Worm (Caenorhabditis elegans): ENCODE results near the gene zim-2.

DNA sequence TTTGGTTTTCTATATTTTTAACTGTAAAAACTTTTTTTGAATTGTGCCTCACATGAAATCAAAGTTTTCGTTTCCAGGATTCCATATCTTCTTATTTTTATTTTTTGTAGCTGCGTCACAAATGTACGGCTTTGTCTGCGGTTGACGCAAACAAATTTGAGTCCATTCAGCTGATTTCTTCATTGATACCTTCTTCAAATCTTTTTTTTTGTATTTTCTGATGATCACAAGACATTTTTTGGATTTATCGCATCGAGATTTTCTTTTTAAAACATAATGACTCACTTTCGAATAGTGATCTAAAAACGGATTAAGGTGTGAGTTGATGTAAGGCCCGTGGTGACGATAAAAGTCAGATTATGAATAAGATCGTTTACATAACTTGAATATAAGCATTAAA is 36.4 kb upstream of the zim-2 start:
- TF ChIP-seq unc-62 (GFP tag; optimal IDR thresholded peaks at IDR 0.05) (no peak), lin-15B (tag; optimal IDR thresholded peaks at IDR 0.05) (no peak), unc-130 (tag; optimal IDR thresholded peaks at IDR 0.05) (no peak), C16A3.4 (tag; optimal IDR thresholded peaks at IDR 0.05) (no peak), nhr-11 (tag; optimal IDR thresholded peaks at IDR 0.05) (no peak), mdl-1 (tag; optimal IDR thresholded peaks at IDR 0.05) (no peak), blmp-1 (tag; optimal IDR thresholded peaks at IDR 0.05) (no peak), skn-1 (tag; optimal IDR thresholded peaks at IDR 0.05) (no peak), aly-2 (tag; optimal IDR thresholded peaks at IDR 0.05) (no peak), tbx-2 (tag; optimal IDR thresholded peaks at IDR 0.05) (no peak), ceh-82 (tag; optimal IDR thresholded peaks at IDR 0.05) (no peak), lsy-2 (tag; optimal IDR thresholded peaks at IDR 0.05) (no peak), nhr-12 (tag; optimal IDR thresholded peaks at IDR 0.05) (no peak)
